Fruit fly (Drosophila melanogaster) whole organism: ENCODE results near the gene CG8312.

Source experiments
- CG8478 ChIP-seq: fragments of >200 bp; optimal IDR thresholded peaks from 2 replicates; lab custom pipeline; 2018; ENCODE audit warnings: inconsistent platforms
- EcR ChIP-seq, 2 experiments: fragments of >200 bp; optimal IDR thresholded peaks; 2 replicates each; lab custom pipeline; 2017; ENCODE audit warnings: missing biosample characterization in 2 of 2, missing genetic modification characterization in 2 of 2, missing genetic modification reagents in 2 of 2
- psq ChIP-seq: fragments of >200 bp; optimal IDR thresholded peaks from 2 replicates; lab custom pipeline; 2017

dm6 chr3R:9563240-9563992, 27.7 kb upstream of the CG8312 start, which contains the start of the genes CG9393 and Vps45:
- TF ChIP-seq CG8478 (lab: Kevin White, UChicago) (no peak), psq (lab: Kevin White, UChicago) (no peak), EcR (GFP tag; optimal IDR thresholded peaks at IDR 0.05; lab: Kevin White, UChicago) (no peak)
